Worm (Caenorhabditis elegans) whole organism, midembryonic: Measurements from ENCODE around the gene abf-3.
"Not testable (repeated sequence)": the region's sequence is repeated elsewhere in the genome, so short reads cannot be mapped to it uniquely, and the experiment has no call there.

Source experiments
- T22C8.4 ChIP-seq: fragments of 200-800 bp; sonication (Bioruptor generic); IDR thresholded peaks from 2 replicates; pipeline ENCODE4 v1.3.6; 2022; ENCODE audit warnings: missing genetic modification characterization, missing compliant biosample characterization
- cog-1 ChIP-seq: sonication (generic microtip); optimal IDR thresholded peaks from 2 replicates; lab custom pipeline; 2016; ENCODE audit warnings: missing genetic modification characterization, missing compliant biosample characterization
- flt-1 ChIP-seq: fragments of 200-800 bp; sonication (Bioruptor generic); IDR thresholded peaks from 2 replicates; pipeline ENCODE4 v1.3.6; 2022; ENCODE audit warnings: missing genetic modification characterization, missing compliant biosample characterization
- klf-2 ChIP-seq: fragments of 200-800 bp; sonication (Bioruptor generic); conservative IDR thresholded peaks from 2 replicates; pipeline ENCODE4 v1.3.6; 2022; ENCODE audit warnings: missing genetic modification reagents, missing genetic modification characterization, missing compliant biosample characterization
- med-1 ChIP-seq: sonication (generic microtip); optimal IDR thresholded peaks from 2 replicates; lab custom pipeline; 2017; ENCODE audit warnings: missing genetic modification characterization, mild to moderate bottlenecking, missing compliant biosample characterization, antibody characterized with exemption, missing genetic modification reagents; ENCODE audit not compliant: insufficient read depth
- ref-1 ChIP-seq: fragments of 200-800 bp; sonication (Bioruptor generic); conservative IDR thresholded peaks from 2 replicates; pipeline ENCODE4 v1.3.6; 2022; ENCODE audit warnings: missing genetic modification reagents, missing genetic modification characterization, missing compliant biosample characterization
- tab-1 ChIP-seq: fragments of 200-800 bp; sonication (Bioruptor generic); IDR thresholded peaks from 2 replicates; pipeline ENCODE4 v1.3.6; 2022; ENCODE audit warnings: missing genetic modification characterization, missing compliant biosample characterization
- ztf-23 ChIP-seq: fragments of 200-800 bp; sonication (Bioruptor generic); IDR thresholded peaks from 2 replicates; pipeline ENCODE4 v1.3.6; 2022; ENCODE audit warnings: missing genetic modification reagents, missing genetic modification characterization, missing compliant biosample characterization
- ztf-29 ChIP-seq: fragments of 200-800 bp; sonication (Bioruptor generic); IDR thresholded peaks from 2 replicates; pipeline ENCODE4 v1.3.6; 2022; ENCODE audit warnings: missing genetic modification reagents, missing genetic modification characterization, missing compliant biosample characterization

The abf-3 gene

DNA sequence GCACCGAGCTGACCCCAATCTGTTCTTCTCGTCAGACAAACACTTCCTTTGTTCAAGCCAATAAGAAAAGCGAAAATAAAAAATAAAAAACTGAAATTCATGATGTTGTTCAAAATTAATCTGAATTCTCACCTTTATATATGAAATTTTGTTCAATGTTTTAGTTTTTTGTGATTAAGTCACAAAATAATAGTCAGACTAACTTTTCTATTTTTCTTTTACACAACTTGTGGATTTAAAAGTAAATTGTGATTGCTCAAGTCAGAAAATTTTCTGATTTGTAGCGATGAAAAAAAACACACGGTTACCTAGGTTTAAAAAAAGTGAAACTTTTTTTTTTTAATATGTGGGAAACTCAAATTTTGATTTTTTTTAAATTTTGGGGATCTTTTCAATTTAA, at the start of gene abf-3:
abf-3 (minus strand) TSS at position 101 of the 400 bp plus-strand sequence.
- TF ChIP-seq T22C8.4 (no peak), cog-1 (tag; lab: Kevin White, UChicago) (no peak), flt-1 (GFP tag; lab: Robert Waterston, UW) (no peak), ref-1 (no peak), ztf-29 (GFP tag; lab: Robert Waterston, UW) (no peak), ztf-23 (GFP tag; lab: Robert Waterston, UW) (no peak), med-1 (GFP tag; lab: Kevin White, UChicago) (no peak), tab-1 (GFP tag; lab: Robert Waterston, UW) (no peak), klf-2 (GFP tag; lab: Robert Waterston, UW) (no peak)

DNA sequence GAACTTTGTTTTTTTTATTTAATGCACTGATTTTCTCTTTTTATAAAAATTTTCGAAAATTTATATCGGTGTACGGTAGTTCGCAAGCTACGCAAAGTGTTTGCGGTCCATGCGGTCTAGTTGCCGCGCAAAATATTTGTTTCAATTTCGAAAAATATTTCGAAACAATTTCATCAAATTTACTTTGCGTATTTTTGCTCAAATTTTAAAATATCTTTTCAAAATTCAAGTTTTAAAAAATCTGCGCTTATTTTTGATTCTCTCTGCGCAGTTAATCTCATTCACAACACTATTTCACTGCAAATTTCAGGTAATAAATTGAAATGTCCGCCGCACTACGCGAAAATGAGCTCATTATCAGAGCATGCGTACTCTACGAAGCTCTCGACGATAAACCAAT, 49.7 kb upstream of the abf-3 start, which contains the start of gene fbxa-197:
fbxa-197 (plus strand) TSS at position 301 of the 400 bp plus-strand sequence.
- no peak for TF ChIP-seq flt-1 (GFP tag; lab: Robert Waterston, UW)
- no peak for TF ChIP-seq ztf-29 (GFP tag; lab: Robert Waterston, UW)
- TF ChIP-seq cog-1 (tag; lab: Kevin White, UChicago), result no peak
- TF ChIP-seq klf-2 (GFP tag; lab: Robert Waterston, UW), result no peak
- TF ChIP-seq T22C8.4, result no peak
- TF ChIP-seq ztf-23 (GFP tag; lab: Robert Waterston, UW), result no peak
- TF ChIP-seq ref-1, result no peak
- TF ChIP-seq tab-1 (GFP tag; lab: Robert Waterston, UW), result no peak
- TF ChIP-seq med-1 (GFP tag; lab: Kevin White, UChicago), result no peak

DNA sequence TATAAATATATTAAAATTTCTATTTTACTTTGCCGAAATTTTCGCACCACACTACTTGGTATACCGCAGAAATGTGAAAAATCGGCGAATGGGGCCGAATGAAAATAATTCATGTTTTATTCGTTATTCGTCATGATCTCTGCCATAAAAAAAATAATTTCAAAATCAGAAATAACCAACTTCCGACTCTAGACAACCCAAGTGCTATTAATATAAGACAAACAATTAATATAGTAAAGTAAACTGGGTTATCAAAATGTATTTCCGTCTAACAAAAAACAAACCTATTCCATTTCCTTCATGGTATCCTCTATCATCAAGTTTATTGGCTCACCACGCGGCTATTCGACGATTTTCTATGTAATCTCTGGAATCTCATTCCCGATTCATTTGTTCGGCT, 48.2 kb upstream of the abf-3 start, which contains the start of gene srh-293:
srh-293 (plus strand) TSS at position 301 of the 400 bp plus-strand sequence.
- no peak for TF ChIP-seq klf-2 (GFP tag; lab: Robert Waterston, UW)
- no peak for TF ChIP-seq med-1 (GFP tag; lab: Kevin White, UChicago)
- TF ChIP-seq T22C8.4, result no peak
- no peak for TF ChIP-seq ztf-29 (GFP tag; lab: Robert Waterston, UW)
- TF ChIP-seq tab-1 (GFP tag; lab: Robert Waterston, UW), result no peak
- no peak for TF ChIP-seq ztf-23 (GFP tag; lab: Robert Waterston, UW)
- no peak for TF ChIP-seq cog-1 (tag; lab: Kevin White, UChicago)
- TF ChIP-seq ref-1, result no peak
- TF ChIP-seq flt-1 (GFP tag; lab: Robert Waterston, UW), result no peak

DNA sequence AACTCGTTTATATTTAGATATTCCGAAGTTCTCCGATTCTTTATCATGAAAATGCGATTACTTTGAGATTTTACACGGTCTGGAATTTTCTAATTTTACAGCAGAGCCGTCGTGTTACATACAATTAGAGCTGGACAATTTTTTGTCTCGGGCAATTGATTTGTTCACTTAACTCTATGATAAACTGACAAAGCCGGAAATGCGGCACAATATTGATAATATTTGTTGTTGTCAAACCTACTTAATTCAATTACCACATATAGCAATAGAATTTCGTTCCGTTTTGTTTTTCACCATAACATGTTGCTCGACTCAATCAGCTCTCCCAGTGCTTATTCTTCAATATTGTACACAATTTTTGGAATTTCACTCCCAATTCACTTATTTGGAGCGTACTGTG, 45.4 kb upstream of the abf-3 start, which contains the start of gene srh-299:
srh-299 (plus strand) TSS at position 301 of the 400 bp plus-strand sequence.
- TF ChIP-seq med-1 (GFP tag; lab: Kevin White, UChicago) (no peak), tab-1 (GFP tag; lab: Robert Waterston, UW) (no peak), ref-1 (no peak), ztf-29 (GFP tag; lab: Robert Waterston, UW) (no peak), flt-1 (GFP tag; lab: Robert Waterston, UW) (no peak), T22C8.4 (no peak), ztf-23 (GFP tag; lab: Robert Waterston, UW) (no peak), klf-2 (GFP tag; lab: Robert Waterston, UW) (no peak), cog-1 (tag; lab: Kevin White, UChicago) (no peak)

DNA sequence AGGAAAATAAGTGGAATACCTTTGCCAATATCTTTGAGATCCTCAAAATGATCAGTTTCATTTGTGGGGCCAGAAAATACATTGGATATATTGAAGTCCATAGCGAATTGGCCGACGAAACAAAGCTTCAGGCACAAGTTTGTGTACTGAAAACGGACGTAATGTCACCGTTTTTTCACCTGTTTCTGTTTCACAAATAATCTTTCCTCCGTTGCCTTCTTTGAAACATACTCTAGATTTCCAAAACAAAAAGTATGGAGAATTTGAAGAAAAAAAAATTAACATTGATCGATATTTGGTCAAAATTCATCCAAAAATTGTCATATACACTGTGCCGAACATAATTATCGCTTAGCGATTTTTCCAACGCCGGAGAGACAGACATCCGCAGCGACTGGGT, 45.0 kb upstream of the abf-3 start, which contains the start of gene srz-12:
srz-12 (minus strand) TSS at position 101 of the 400 bp plus-strand sequence.
- TF ChIP-seq klf-2 (GFP tag; lab: Robert Waterston, UW), result no peak
- TF ChIP-seq cog-1 (tag; lab: Kevin White, UChicago), result no peak
- TF ChIP-seq ref-1, result no peak
- no peak for TF ChIP-seq flt-1 (GFP tag; lab: Robert Waterston, UW)
- TF ChIP-seq ztf-29 (GFP tag; lab: Robert Waterston, UW), result no peak
- no peak for TF ChIP-seq T22C8.4
- TF ChIP-seq med-1 (GFP tag; lab: Kevin White, UChicago), result no peak
- TF ChIP-seq tab-1 (GFP tag; lab: Robert Waterston, UW), result no peak
- TF ChIP-seq ztf-23 (GFP tag; lab: Robert Waterston, UW), result no peak

ce11 chrV:15858292-15858691, 40.6 kb upstream of the abf-3 start, which contains the start of gene srh-148:
Gene srh-148, minus strand, starts transcription at chrV:15858392.
- TF ChIP-seq med-1 (GFP tag; lab: Kevin White, UChicago), result no peak
- TF ChIP-seq cog-1 (tag; lab: Kevin White, UChicago), result no peak
- TF ChIP-seq flt-1 (GFP tag; lab: Robert Waterston, UW), result no peak
- no peak for TF ChIP-seq klf-2 (GFP tag; lab: Robert Waterston, UW)
- no peak for TF ChIP-seq tab-1 (GFP tag; lab: Robert Waterston, UW)
- TF ChIP-seq ztf-23 (GFP tag; lab: Robert Waterston, UW), result no peak
- no peak for TF ChIP-seq T22C8.4

- not testable (repeated sequence) for TF ChIP-seq klf-2 (GFP tag; lab: Robert Waterston, UW); ztf-23 (GFP tag; lab: Robert Waterston, UW); med-1 (GFP tag; lab: Kevin White, UChicago)
These were observed 32.7 kb upstream of the abf-3 start, which contains the start of gene srh-147 for ce11 chrV:15850276-15850811. Gene srh-147, minus strand, starts transcription at chrV:15850326.

DNA sequence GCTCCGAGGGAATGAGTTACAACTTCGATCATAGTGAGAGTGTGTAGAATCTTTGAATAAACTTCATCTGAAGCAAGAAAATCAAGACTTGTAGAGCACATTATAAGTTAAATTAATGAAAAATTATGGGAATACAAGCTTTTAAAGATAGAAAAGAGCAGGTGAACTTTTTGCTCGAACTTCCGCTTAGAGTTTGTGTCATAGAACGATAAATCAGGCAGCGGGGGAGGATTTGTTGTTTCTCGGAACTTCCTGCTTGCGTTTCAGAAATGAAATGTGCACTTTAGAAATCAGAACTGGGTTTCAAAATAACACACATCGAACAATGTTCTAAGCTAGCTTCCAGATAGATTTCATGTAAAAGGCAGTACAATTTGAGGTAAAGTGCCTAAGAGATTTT, 23.4 kb upstream of the abf-3 start, which contains the start of gene srh-149:
srh-149 (minus strand) TSS at position 101 of the 400 bp plus-strand sequence.
- TF ChIP-seq ztf-23 (GFP tag; lab: Robert Waterston, UW), result no peak

- TF ChIP-seq ztf-23 (GFP tag; lab: Robert Waterston, UW) (no peak), ztf-29 (GFP tag; lab: Robert Waterston, UW) (no peak), flt-1 (GFP tag; lab: Robert Waterston, UW) (no peak)
These were observed 16.0 kb upstream of the abf-3 start, which contains the start of gene srbc-54 for ce11 chrV:15833622-15834021. Gene srbc-54, minus strand, starts transcription at chrV:15833722.
